Fruit fly (Drosophila melanogaster): ENCODE data around the gene ScpX.

DNA sequence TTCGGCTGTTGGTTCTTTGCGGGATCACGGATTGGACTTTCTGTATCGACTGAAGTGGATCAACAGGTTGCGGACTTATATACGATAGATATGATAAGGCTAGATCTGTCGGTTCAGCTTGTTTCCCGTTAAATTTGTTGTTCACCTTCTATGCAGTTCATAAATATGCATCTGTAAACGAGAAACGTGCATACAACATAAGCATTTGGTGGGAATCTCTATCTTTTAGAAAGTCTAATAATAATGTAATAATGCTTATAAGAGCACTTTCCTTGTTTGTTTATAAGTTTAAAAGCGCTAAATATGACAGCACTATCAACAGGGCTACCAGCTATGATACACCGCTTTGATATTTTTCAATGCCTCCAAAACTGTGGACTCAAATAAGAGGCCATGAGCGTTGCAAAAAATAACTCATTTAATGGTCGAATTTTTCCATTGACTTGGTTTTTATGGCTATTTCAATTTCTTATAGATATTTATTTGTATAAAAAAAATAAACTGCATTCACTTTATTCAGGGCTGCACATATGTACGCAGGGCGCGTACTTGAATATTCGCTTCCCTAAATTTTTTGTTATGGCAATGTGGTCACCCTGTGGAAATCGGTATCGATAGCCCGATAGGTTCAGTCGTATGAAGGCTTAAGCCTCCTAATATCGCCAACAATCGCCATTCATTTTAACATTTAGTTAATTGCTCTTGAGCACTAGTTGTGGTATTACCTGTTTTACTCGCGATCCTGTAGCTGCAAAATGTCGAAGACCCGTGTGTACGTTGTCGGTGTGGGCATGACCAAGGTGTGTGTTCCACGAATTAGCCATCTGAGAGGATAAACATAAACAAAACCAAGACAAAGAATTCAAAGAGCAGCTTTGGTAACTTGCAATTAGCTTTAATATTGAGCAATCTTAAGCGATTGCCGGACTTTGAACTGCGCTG, at the start of gene ScpX, which contains the start of gene CG17597:
- TF ChIP-seq cnc (optimal IDR thresholded peaks at IDR 0.05) = no peak
- peak; percentile 34 for TF ChIP-seq CG33017 (tag; optimal IDR thresholded peaks at IDR 0.05)
- peak; percentile 6 for TF ChIP-seq ovo (GFP tag; optimal IDR thresholded peaks at IDR 0.05)
- peak; percentile 25 for TF ChIP-seq tj (GFP tag; optimal IDR thresholded peaks at IDR 0.05)
- peak; percentile 57 for TF ChIP-seq CG14711 (tag; optimal IDR thresholded peaks at IDR 0.05)
- TF ChIP-seq CG11617 (GFP tag; optimal IDR thresholded peaks at IDR 0.05) = peak; percentile 50
- no peak for TF ChIP-seq kay (GFP tag; ENCODE audit: borderline replicate concordance)
- TF ChIP-seq Crg-1 (GFP tag; optimal IDR thresholded peaks at IDR 0.05) = no peak
- peak; percentile 62 for TF ChIP-seq CG1620 (GFP tag; optimal IDR thresholded peaks at IDR 0.05)
- TF ChIP-seq CG5204 (GFP tag; optimal IDR thresholded peaks at IDR 0.05) = peak; percentile 76
- TF ChIP-seq CG7101 (tag; optimal IDR thresholded peaks at IDR 0.05) = peak; percentile 50
- TF ChIP-seq bab1 (GFP tag; optimal IDR thresholded peaks at IDR 0.05) = peak; percentile 46
- peak; percentile 42 for TF ChIP-seq CG12768 (GFP tag; optimal IDR thresholded peaks at IDR 0.05)
- peak; percentile 42 for TF ChIP-seq Clk (GFP tag; optimal IDR thresholded peaks at IDR 0.05)
